Worm (Caenorhabditis elegans): ENCODE measurements around the gene clec-221.

The clec-221 gene

ce11 chrV:10961448-10961870, 7.2 kb upstream of the clec-221 start (continued):
- TF ChIP-seq Y79H2A.3 (GFP tag; conservative IDR thresholded peaks at IDR 0.05): no peak
- TF ChIP-seq attf-3 (GFP tag; conservative IDR thresholded peaks at IDR 0.05): no peak
- TF ChIP-seq atf-7 (tag; optimal IDR thresholded peaks at IDR 0.05): peak; percentile 48
- TF ChIP-seq ceh-27 (GFP tag; optimal IDR thresholded peaks at IDR 0.05): peak; percentile 67
- no peak for TF ChIP-seq F39B2.1 (GFP tag; IDR thresholded peaks at IDR 0.05)
- no peak for TF ChIP-seq T26A5.8 (tag; optimal IDR thresholded peaks at IDR 0.05)
- TF ChIP-seq ZK185.1 (tag; optimal IDR thresholded peaks at IDR 0.05; ENCODE audit: poor library complexity, severe bottlenecking): peak; percentile 19
- 0 out of 2 replicates have a peak, but pooled peaks have one; percentile 39 for TF ChIP-seq ekl-4 (GFP tag; IDR thresholded peaks at IDR 0.05)
- no peak for TF ChIP-seq bed-1 (GFP tag; IDR thresholded peaks at IDR 0.05)
- TF ChIP-seq mes-4 (tag; optimal IDR thresholded peaks at IDR 0.05): no peak
- TF ChIP-seq aptf-2 (GFP tag; conservative IDR thresholded peaks at IDR 0.05): no peak
- TF ChIP-seq K12H6.12 (tag; optimal IDR thresholded peaks at IDR 0.05): peak; percentile 67
- peak; percentile 86 for TF ChIP-seq zfh-2 (GFP tag; conservative IDR thresholded peaks at IDR 0.05)
- no peak for TF ChIP-seq cebp-1 (GFP tag; IDR thresholded peaks at IDR 0.05)
- TF ChIP-seq cebp-1 (tag; optimal IDR thresholded peaks at IDR 0.05): peak; percentile 66
- TF ChIP-seq dpl-1 (GFP tag; optimal IDR thresholded peaks at IDR 0.05): no peak
- peak; percentile 7 for TF ChIP-seq nhr-80 (tag; optimal IDR thresholded peaks at IDR 0.05)
- TF ChIP-seq lir-1 (GFP tag; conservative IDR thresholded peaks at IDR 0.05): no peak
- no peak for TF ChIP-seq lin-35 (GFP tag; optimal IDR thresholded peaks at IDR 0.05)
- TF ChIP-seq F10E7.11 (tag; optimal IDR thresholded peaks at IDR 0.05): peak; percentile 56
- peak; percentile 38 for TF ChIP-seq attf-5 (GFP tag; optimal IDR thresholded peaks at IDR 0.05)
- TF ChIP-seq lin-40 (tag; optimal IDR thresholded peaks at IDR 0.05): peak; percentile 34
- no peak for TF ChIP-seq C06A6.2 (GFP tag; conservative IDR thresholded peaks at IDR 0.05)
- no peak for TF ChIP-seq tbx-9 (tag; optimal IDR thresholded peaks at IDR 0.05; ENCODE audit: borderline replicate concordance)
- no peak for TF ChIP-seq lag-1 (GFP tag; IDR thresholded peaks at IDR 0.05)
- peak; percentile 36; the same call in 1 of the 2 replicates for TF ChIP-seq B0336.3 (GFP tag; IDR thresholded peaks at IDR 0.05)
- 0 out of 2 replicates have a peak, but pooled peaks have one; percentile 43 for TF ChIP-seq Y56A3A.18 (GFP tag; IDR thresholded peaks at IDR 0.05)
- TF ChIP-seq dox-1 (GFP tag; IDR thresholded peaks at IDR 0.05): peak; percentile 44; the same call in 1 of the 2 replicates
- TF ChIP-seq hmg-20 (GFP tag; IDR thresholded peaks at IDR 0.05): no peak
- TF ChIP-seq Y53G8AR.9 (GFP tag; conservative IDR thresholded peaks at IDR 0.05): no peak
- no peak for TF ChIP-seq aptf-3 (GFP tag; IDR thresholded peaks at IDR 0.05)
- no peak for TF ChIP-seq F49E8.2 (tag; optimal IDR thresholded peaks at IDR 0.05; ENCODE audit: insufficient read depth)
- no peak for TF ChIP-seq ceh-40 (GFP tag; IDR thresholded peaks at IDR 0.05)
- peak; percentile 26 for TF ChIP-seq ztf-3 (GFP tag; optimal IDR thresholded peaks at IDR 0.05)
- TF ChIP-seq fkh-3 (tag; optimal IDR thresholded peaks at IDR 0.05): no peak
- TF ChIP-seq Y67H2A.10 (GFP tag; conservative IDR thresholded peaks at IDR 0.05): no peak
- TF ChIP-seq lin-26 (GFP tag; IDR thresholded peaks at IDR 0.05): no peak

ce11 chrV:10960544-10960943, 6.3 kb upstream of the clec-221 start, which contains the start of gene vps-36:
TSS of gene vps-36 (minus strand) at chrV:10960669.
- TF ChIP-seq hmg-1.2 (GFP tag; IDR thresholded peaks at IDR 0.05) (no peak), pha-4 (tag; optimal IDR thresholded peaks at IDR 0.05) (no peak), F39B2.1 (GFP tag; IDR thresholded peaks at IDR 0.05) (no peak), nfya-1 (tag; optimal IDR thresholded peaks at IDR 0.05; ENCODE audit: borderline replicate concordance, insufficient read depth) (no peak), let-607 (tag; optimal IDR thresholded peaks at IDR 0.05) (peak; percentile 37 to 77), cebp-2 (GFP tag; IDR thresholded peaks at IDR 0.05) (no peak), Y53G8AR.9 (GFP tag; conservative IDR thresholded peaks at IDR 0.05) (0 out of 2 replicates have a peak, but pooled peaks have one; percentile 10), atf-7 (tag; optimal IDR thresholded peaks at IDR 0.05) (peak; percentile 11), K12H6.12 (tag; optimal IDR thresholded peaks at IDR 0.05) (no peak), pbrm-1 (GFP tag; IDR thresholded peaks at IDR 0.05) (peak; percentile 57; the same call in 1 of the 2 replicates), dpl-1 (GFP tag; optimal IDR thresholded peaks at IDR 0.05) (no peak), athp-1 (tag; optimal IDR thresholded peaks at IDR 0.05) (no peak), hrde-1 (tag; optimal IDR thresholded peaks at IDR 0.05; ENCODE audit: borderline replicate concordance) (no peak), egl-18 (GFP tag; IDR thresholded peaks at IDR 0.05) (no peak), C06A6.2 (GFP tag; conservative IDR thresholded peaks at IDR 0.05) (no peak), T26A5.8 (tag; optimal IDR thresholded peaks at IDR 0.05) (no peak), lin-40 (tag; optimal IDR thresholded peaks at IDR 0.05) (no peak), rec-8 (tag; optimal IDR thresholded peaks at IDR 0.05) (no peak), attf-5 (GFP tag; optimal IDR thresholded peaks at IDR 0.05) (no peak)
